Worm (Caenorhabditis elegans) whole organism, midembryonic: Measurements from ENCODE around the gene C17G10.10.

Experiments
- cog-1 ChIP-seq: sonication (generic microtip); optimal IDR thresholded peaks from 2 replicates; lab custom pipeline; 2016; ENCODE audit warnings: missing genetic modification characterization, missing compliant biosample characterization
- flt-1 ChIP-seq: fragments of 200-800 bp; sonication (Bioruptor generic); IDR thresholded peaks from 2 replicates; pipeline ENCODE4 v1.3.6; 2022; ENCODE audit warnings: missing genetic modification characterization, missing compliant biosample characterization
- klf-2 ChIP-seq: fragments of 200-800 bp; sonication (Bioruptor generic); conservative IDR thresholded peaks from 2 replicates; pipeline ENCODE4 v1.3.6; 2022; ENCODE audit warnings: missing genetic modification reagents, missing genetic modification characterization, missing compliant biosample characterization

DNA sequence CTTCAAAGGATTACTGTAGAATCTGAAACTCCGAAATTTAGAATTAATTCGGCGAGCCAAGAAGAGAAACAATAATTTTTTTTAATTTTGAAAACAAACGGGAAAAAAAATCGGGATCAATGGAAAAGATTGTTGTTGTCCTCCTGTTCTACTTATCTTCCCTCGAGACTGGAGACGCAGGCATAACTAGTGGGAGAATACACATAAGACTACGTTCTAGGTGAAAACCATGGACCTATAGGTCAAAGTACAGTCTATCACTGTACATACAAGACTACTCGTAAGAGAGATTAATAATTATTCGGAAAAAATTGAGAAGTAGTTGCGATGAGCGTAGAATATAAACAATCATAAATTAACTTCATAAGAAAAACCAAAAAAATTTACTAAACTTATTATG, 20.1 kb upstream of the C17G10.10 start, which contains the start of gene dhs-6:
- no peak for TF ChIP-seq flt-1 (GFP tag; lab: Robert Waterston, UW)
- no peak for TF ChIP-seq klf-2 (GFP tag; lab: Robert Waterston, UW)
- TF ChIP-seq cog-1 = no peak
